Fruit fly (Drosophila melanogaster) whole organism, embryonic: ENCODE data around the gene phtm.

Experiments
- CG11723 ChIP-seq: fragments of 200-800 bp; sonication (Bioruptor generic); optimal IDR thresholded peaks from 2 replicates; lab custom pipeline; 2017; ENCODE audit warnings: missing biosample characterization, mild to moderate bottlenecking, missing genetic modification characterization
- CG14860 ChIP-seq: fragments of 200-800 bp; sonication (Bioruptor generic); IDR thresholded peaks from 3 replicates; pipeline ENCODE4 v1.3.6; 2022; ENCODE audit warnings: missing biosample characterization, missing genetic modification characterization; ENCODE audit not compliant: partially characterized antibody
- CG31388 ChIP-seq: fragments of 200-800 bp; sonication (Bioruptor generic); optimal IDR thresholded peaks from 2 replicates; lab custom pipeline; 2016; ENCODE audit warnings: missing biosample characterization, missing genetic modification characterization
- CG42726 ChIP-seq: fragments of 200-800 bp; sonication (Bioruptor generic); IDR thresholded peaks from 2 replicates; pipeline ENCODE4 v1.3.6; 2022; ENCODE audit warnings: missing biosample characterization, missing genetic modification characterization; ENCODE audit not compliant: partially characterized antibody
- lab ChIP-seq: fragments of 200-800 bp; sonication (Bioruptor generic); optimal IDR thresholded peaks from 3 replicates; lab custom pipeline; 2017; ENCODE audit warnings: missing biosample characterization, missing genetic modification characterization, mild to moderate bottlenecking, moderate library complexity, missing genetic modification reagents
- ro ChIP-seq: fragments of 200-800 bp; sonication (Bioruptor generic); IDR thresholded peaks from 2 replicates; pipeline ENCODE4 v1.3.6; 2022; ENCODE audit warnings: missing biosample characterization, missing genetic modification characterization
- sisA ChIP-seq: fragments of 200-800 bp; sonication (Bioruptor generic); IDR thresholded peaks from 2 replicates; pipeline ENCODE4 v1.3.6; 2022; ENCODE audit warnings: missing biosample characterization, missing genetic modification characterization
- trh ChIP-seq: fragments of 200-800 bp; sonication (Bioruptor generic); optimal IDR thresholded peaks from 2 replicates; lab custom pipeline; 2016; ENCODE audit warnings: missing biosample characterization, missing genetic modification characterization

DNA sequence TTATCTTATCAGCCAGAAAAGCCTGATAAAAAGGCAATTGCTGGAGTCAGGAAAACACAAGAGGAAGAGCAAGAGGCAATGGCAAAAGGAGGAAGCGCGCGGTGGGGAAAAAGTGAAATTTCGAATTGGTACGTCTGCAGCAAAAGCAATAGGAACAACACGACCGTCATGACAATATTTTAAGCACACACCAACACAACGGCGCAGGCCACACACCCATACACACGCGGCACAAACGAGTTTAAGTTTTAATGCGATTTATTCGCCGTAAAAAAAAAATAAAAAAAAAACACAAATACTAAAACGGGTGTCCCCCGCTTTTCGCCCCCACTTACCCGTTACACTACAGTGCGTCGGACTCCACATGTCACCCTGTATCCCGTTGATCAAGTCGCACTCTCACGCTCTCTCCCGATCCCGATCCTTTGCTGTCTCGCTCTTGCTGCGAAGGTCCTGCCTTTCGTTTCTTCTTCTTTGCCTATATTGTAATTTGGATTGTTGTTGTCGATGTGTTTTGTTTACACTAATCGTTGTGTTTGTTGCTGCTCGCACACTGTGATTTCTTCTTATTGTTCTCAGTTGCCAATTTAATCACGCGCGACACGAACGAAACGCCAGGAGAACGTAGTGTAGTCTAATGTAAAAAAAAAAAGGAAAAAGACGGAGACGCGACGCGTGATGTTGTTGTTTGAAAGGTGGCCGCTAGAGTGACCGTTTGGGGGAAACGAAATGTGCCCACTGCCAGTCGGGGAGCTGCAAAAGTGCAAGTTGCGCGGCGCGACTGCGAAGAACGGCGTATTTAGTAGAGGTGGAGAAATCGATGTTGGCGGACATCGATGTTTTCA lies 38.5 kb upstream of the phtm start, which contains the start of gene Rip11:
- no peak for TF ChIP-seq CG31388
- no peak for TF ChIP-seq ro
- TF ChIP-seq CG14860: no peak
- no peak; the same call in 1 of the 2 replicates for TF ChIP-seq sisA (GFP tag; lab: Robert Waterston, UW)
- no peak for TF ChIP-seq CG11723 (GFP tag; lab: Kevin White, UChicago)
- TF ChIP-seq trh (GFP tag; lab: Kevin White, UChicago): no peak
- peak; percentile 59 for TF ChIP-seq CG42726 (GFP tag; lab: Robert Waterston, UW)
- no peak for TF ChIP-seq lab (GFP tag; lab: Kevin White, UChicago)
